Fruit fly (Drosophila melanogaster): ENCODE results near the gene CG18428.

Gene CG18428

dm6 chr3R:24106059-24106631 lies 3.0 kb upstream of the CG18428 start (continued):
- TF ChIP-seq CG31627 (GFP tag; optimal IDR thresholded peaks at IDR 0.05) (peak; percentile 43), ss (GFP tag; optimal IDR thresholded peaks at IDR 0.05) (peak; percentile 24 to 27), Sox15 (GFP tag; optimal IDR thresholded peaks at IDR 0.05) (no peak), OdsH (GFP tag; optimal IDR thresholded peaks at IDR 0.05) (peak; percentile 70)

dm6 chr3R:24106879-24107441 lies 2.2 kb upstream of the CG18428 start, which contains the start of gene CG10694:
Gene CG10694 (plus strand): TSS chr3R:24107391.
- no peak for TF ChIP-seq CG8319 (GFP tag; optimal IDR thresholded peaks at IDR 0.05)
- no peak for TF ChIP-seq CG1621 (tag; optimal IDR thresholded peaks at IDR 0.05)
- TF ChIP-seq CG10631 (GFP tag; optimal IDR thresholded peaks at IDR 0.05): no peak
- TF ChIP-seq Ets21C (GFP tag; optimal IDR thresholded peaks at IDR 0.05): no peak
- no peak for TF ChIP-seq Lpt (GFP tag; optimal IDR thresholded peaks at IDR 0.05)
- TF ChIP-seq Eip93F (GFP tag; optimal IDR thresholded peaks at IDR 0.05): no peak

- TF ChIP-seq fd59A (GFP tag; optimal IDR thresholded peaks at IDR 0.05) (no peak), CG8632 (GFP tag; optimal IDR thresholded peaks at IDR 0.05) (peak; percentile 62), Met (GFP tag; optimal IDR thresholded peaks at IDR 0.05) (peak; percentile 71), pdm3 (GFP tag; optimal IDR thresholded peaks at IDR 0.05) (peak; percentile 65), dsx (GFP tag; optimal IDR thresholded peaks at IDR 0.05; ENCODE audit: poor library complexity, severe bottlenecking) (peak; percentile 81), dac (GFP tag; optimal IDR thresholded peaks at IDR 0.05) (peak; percentile 25), CG1621 (tag; optimal IDR thresholded peaks at IDR 0.05) (no peak), Gug (GFP tag; IDR thresholded peaks at IDR 0.05) (peak; percentile 44), Ets21C (GFP tag; optimal IDR thresholded peaks at IDR 0.05) (peak; percentile 37), CG6854 (GFP tag; optimal IDR thresholded peaks at IDR 0.05) (peak; percentile 69), Blimp-1 (GFP tag; optimal IDR thresholded peaks at IDR 0.05) (peak; percentile 18), cyc (GFP tag; optimal IDR thresholded peaks at IDR 0.05) (peak; percentile 63), vri (GFP tag; optimal IDR thresholded peaks at IDR 0.05) (peak; percentile 65), CG8119 (GFP tag; IDR thresholded peaks at IDR 0.05) (peak; percentile 78; the same call in 2 of the 3 replicates), fd85E (GFP tag; optimal IDR thresholded peaks at IDR 0.05) (peak; percentile 40), OdsH (GFP tag; optimal IDR thresholded peaks at IDR 0.05) (peak; percentile 76), salr (GFP tag; optimal IDR thresholded peaks at IDR 0.05) (peak in 1 of 2 experiments; percentile 5), Eip78C (GFP tag) (peak; percentile 91), CG6808 (GFP tag; optimal IDR thresholded peaks at IDR 0.05) (peak; percentile 24), CG6276 (GFP tag; optimal IDR thresholded peaks at IDR 0.05) (peak; percentile 68), CG6163 (GFP tag; IDR thresholded peaks at IDR 0.05) (peak; percentile 60; the same call in 2 of the 3 replicates), Sox15 (GFP tag; optimal IDR thresholded peaks at IDR 0.05) (peak; percentile 25), CG11294 (GFP tag; IDR thresholded peaks at IDR 0.05) (peak; percentile 62), Lpt (GFP tag; optimal IDR thresholded peaks at IDR 0.05) (peak; percentile 33), Eip93F (GFP tag; optimal IDR thresholded peaks at IDR 0.05) (peak; percentile 60), svp (GFP tag) (peak; percentile 66), CG4318 (GFP tag; optimal IDR thresholded peaks at IDR 0.05) (peak; percentile 43), CG9139 (GFP tag; optimal IDR thresholded peaks at IDR 0.05) (no peak), CG11902 (GFP tag; optimal IDR thresholded peaks at IDR 0.05) (no peak), spab (GFP tag; optimal IDR thresholded peaks at IDR 0.05) (no peak), topi (GFP tag; optimal IDR thresholded peaks at IDR 0.05) (peak; percentile 73), CG10669 (GFP tag; optimal IDR thresholded peaks at IDR 0.05) (peak; percentile 33), CG10631 (GFP tag; optimal IDR thresholded peaks at IDR 0.05) (peak; percentile 55), ss (GFP tag; optimal IDR thresholded peaks at IDR 0.05) (peak; percentile 35 to 51), CG16779 (tag; optimal IDR thresholded peaks at IDR 0.05) (peak; percentile 35), Smox (GFP tag; optimal IDR thresholded peaks at IDR 0.05) (peak; percentile 65), CG3919 (GFP tag; optimal IDR thresholded peaks at IDR 0.05) (peak; percentile 78), lz (GFP tag; optimal IDR thresholded peaks at IDR 0.05) (peak; percentile 53), CG15336 (GFP tag; IDR thresholded peaks at IDR 0.05) (peak; percentile 81), acj6 (GFP tag; optimal IDR thresholded peaks at IDR 0.05) (peak; percentile 73), CG31627 (GFP tag; optimal IDR thresholded peaks at IDR 0.05) (peak; percentile 51), CG32006 (GFP tag; optimal IDR thresholded peaks at IDR 0.05) (peak; percentile 66)
Measured at dm6 chr3R:24112320-24113069, 3.4 kb downstream of the CG18428 start, which contains the start of gene CG13605. Gene CG13605 (minus strand): TSS chr3R:24112389.
